Fruit fly (Drosophila melanogaster) whole organism, prepupa: Measurements from ENCODE around the gene ND-15.

ENCODE experiments used
- Blimp-1 ChIP-seq: fragments of 200-800 bp; sonication (Bioruptor generic); optimal IDR thresholded peaks from 3 replicates; lab custom pipeline; 2017; ENCODE audit warnings: missing biosample characterization, missing genetic modification characterization, mild to moderate bottlenecking, moderate library complexity, missing genetic modification reagents
- CG10631 ChIP-seq: fragments of 200-800 bp; sonication (Bioruptor generic); optimal IDR thresholded peaks from 2 replicates; lab custom pipeline; 2016; ENCODE audit warnings: missing biosample characterization, missing genetic modification characterization
- CG11294 ChIP-seq: fragments of 200-800 bp; sonication (Bioruptor generic); IDR thresholded peaks from 2 replicates; pipeline ENCODE4 v1.3.6; 2022; ENCODE audit warnings: missing biosample characterization, missing genetic modification characterization
- CG11762 ChIP-seq: fragments of 200-800 bp; sonication (Bioruptor generic); optimal IDR thresholded peaks from 3 replicates; lab custom pipeline; 2016; ENCODE audit warnings: missing biosample characterization, missing genetic modification characterization; ENCODE audit not compliant: insufficient read depth
- CG11902 ChIP-seq: fragments of 200-800 bp; sonication (Bioruptor generic); optimal IDR thresholded peaks from 3 replicates; lab custom pipeline; 2016; ENCODE audit warnings: missing biosample characterization, missing genetic modification characterization
- CG1621 ChIP-seq: fragments of 200-800 bp; sonication (Bioruptor generic); optimal IDR thresholded peaks from 3 replicates; lab custom pipeline; 2018; ENCODE audit warnings: missing biosample characterization, mild to moderate bottlenecking, missing genetic modification characterization
- CG16779 ChIP-seq: fragments of 200-800 bp; sonication (Bioruptor generic); optimal IDR thresholded peaks from 3 replicates; lab custom pipeline; 2017; ENCODE audit warnings: missing biosample characterization, mild to moderate bottlenecking, missing genetic modification characterization
- CG31627 ChIP-seq: fragments of 200-800 bp; sonication (Bioruptor generic); optimal IDR thresholded peaks from 3 replicates; lab custom pipeline; 2016; ENCODE audit warnings: missing biosample characterization, missing genetic modification characterization
- CG34406 ChIP-seq: fragments of 200-800 bp; sonication (Bioruptor generic); optimal IDR thresholded peaks from 3 replicates; lab custom pipeline; 2016; ENCODE audit warnings: missing biosample characterization, missing genetic modification characterization
- CG4318 ChIP-seq: fragments of 200-800 bp; sonication (Bioruptor generic); optimal IDR thresholded peaks from 3 replicates; lab custom pipeline; 2017; ENCODE audit warnings: missing biosample characterization, mild to moderate bottlenecking, missing genetic modification characterization
- CG6163 ChIP-seq: fragments of 200-800 bp; sonication (Bioruptor generic); IDR thresholded peaks from 3 replicates; pipeline ENCODE4 v1.3.6; 2022; ENCODE audit warnings: missing biosample characterization, missing genetic modification characterization
- CG6276 ChIP-seq: fragments of 200-800 bp; sonication (Bioruptor generic); optimal IDR thresholded peaks from 2 replicates; lab custom pipeline; 2017; ENCODE audit warnings: missing biosample characterization, mild to moderate bottlenecking, missing genetic modification characterization
- CG6792 ChIP-seq: fragments of 200-800 bp; sonication (Bioruptor generic); optimal IDR thresholded peaks from 3 replicates; lab custom pipeline; 2016; ENCODE audit warnings: missing biosample characterization, missing genetic modification characterization
- CG6808 ChIP-seq: fragments of 200-800 bp; sonication (Bioruptor generic); optimal IDR thresholded peaks from 3 replicates; lab custom pipeline; 2017; ENCODE audit warnings: missing biosample characterization, missing genetic modification characterization, mild to moderate bottlenecking, moderate library complexity, missing genetic modification reagents
- CG8119 ChIP-seq: fragments of 200-800 bp; sonication (Bioruptor generic); IDR thresholded peaks from 3 replicates; pipeline ENCODE4 v1.3.6; 2022; ENCODE audit warnings: missing biosample characterization, missing genetic modification characterization
- CG8632 ChIP-seq: fragments of 200-800 bp; sonication (Bioruptor generic); optimal IDR thresholded peaks from 3 replicates; lab custom pipeline; 2016; ENCODE audit warnings: missing biosample characterization, missing genetic modification characterization
- Eip78C ChIP-seq: fragments of 200-800 bp; sonication (Bioruptor generic); peaks from one replicate; lab custom pipeline; 2016; ENCODE audit warnings: missing biosample characterization, missing genetic modification characterization
- Eip93F ChIP-seq: fragments of 200-800 bp; sonication (Bioruptor generic); optimal IDR thresholded peaks from 2 replicates; lab custom pipeline; 2016; ENCODE audit warnings: missing biosample characterization, mild to moderate bottlenecking, missing genetic modification characterization
- Ets96B ChIP-seq: fragments of 200-800 bp; optimal IDR thresholded peaks from 2 replicates; lab custom pipeline; 2019; ENCODE audit warnings: missing biosample characterization, mild to moderate bottlenecking, missing genetic modification characterization, moderate library complexity
- Gug ChIP-seq: fragments of 200-800 bp; sonication (Bioruptor generic); IDR thresholded peaks from 2 replicates; pipeline ENCODE4 v1.3.6; 2022; ENCODE audit warnings: missing biosample characterization, missing genetic modification characterization
- Hr39 ChIP-seq: fragments of 200-800 bp; sonication (Bioruptor generic); optimal IDR thresholded peaks from 2 replicates; lab custom pipeline; 2016; ENCODE audit warnings: missing biosample characterization, missing genetic modification characterization
- Hr4 ChIP-seq: fragments of 200-800 bp; sonication (Bioruptor generic); optimal IDR thresholded peaks from 3 replicates; lab custom pipeline; 2016; ENCODE audit warnings: missing biosample characterization, missing genetic modification characterization
- Met ChIP-seq: fragments of 200-800 bp; sonication (Bioruptor generic); optimal IDR thresholded peaks from 3 replicates; lab custom pipeline; 2016; ENCODE audit warnings: missing biosample characterization, missing genetic modification characterization
- OdsH ChIP-seq: fragments of 200-800 bp; sonication (Bioruptor generic); optimal IDR thresholded peaks from 3 replicates; lab custom pipeline; 2016; ENCODE audit warnings: missing biosample characterization, missing genetic modification characterization
- Smox ChIP-seq: fragments of 200-800 bp; sonication (Bioruptor generic); optimal IDR thresholded peaks from 3 replicates; lab custom pipeline; 2016; ENCODE audit warnings: missing biosample characterization, missing genetic modification characterization
- Sox102F ChIP-seq: fragments of 200-800 bp; sonication (Bioruptor generic); optimal IDR thresholded peaks from 2 replicates; lab custom pipeline; 2016; ENCODE audit warnings: missing biosample characterization, mild to moderate bottlenecking, missing genetic modification characterization
- Sox14 ChIP-seq: fragments of 200-800 bp; sonication (Bioruptor generic); optimal IDR thresholded peaks from 3 replicates; lab custom pipeline; 2016; ENCODE audit warnings: missing biosample characterization, missing genetic modification characterization
- Sox15 ChIP-seq: fragments of 200-800 bp; sonication (Bioruptor generic); optimal IDR thresholded peaks from 3 replicates; lab custom pipeline; 2016; ENCODE audit warnings: missing biosample characterization, missing genetic modification characterization
- achi ChIP-seq: fragments of 200-800 bp; sonication (Bioruptor generic); optimal IDR thresholded peaks from 3 replicates; lab custom pipeline; 2016; ENCODE audit warnings: missing biosample characterization, missing genetic modification characterization
- acj6 ChIP-seq: fragments of 200-800 bp; sonication (Bioruptor generic); optimal IDR thresholded peaks from 3 replicates; lab custom pipeline; 2016; ENCODE audit warnings: missing biosample characterization, missing genetic modification characterization
- dac ChIP-seq: fragments of 200-800 bp; sonication (Bioruptor generic); optimal IDR thresholded peaks from 2 replicates; lab custom pipeline; 2017; ENCODE audit warnings: missing biosample characterization, mild to moderate bottlenecking, missing genetic modification characterization
- dsx ChIP-seq: fragments of 200-800 bp; optimal IDR thresholded peaks from 3 replicates; lab custom pipeline; 2019; ENCODE audit warnings: missing biosample characterization, mild to moderate bottlenecking, missing genetic modification characterization, moderate library complexity; ENCODE audit not compliant: poor library complexity, severe bottlenecking
- fd59A ChIP-seq: fragments of 200-800 bp; sonication (Bioruptor generic); optimal IDR thresholded peaks from 2 replicates; lab custom pipeline; 2017; ENCODE audit warnings: missing biosample characterization, mild to moderate bottlenecking, missing genetic modification characterization, missing genetic modification reagents
- fd85E ChIP-seq: fragments of 200-800 bp; sonication (Bioruptor generic); optimal IDR thresholded peaks from 3 replicates; lab custom pipeline; 2016; ENCODE audit warnings: missing biosample characterization, missing genetic modification characterization
- fkh ChIP-seq: fragments of 200-800 bp; sonication (Bioruptor generic); optimal IDR thresholded peaks from 3 replicates; lab custom pipeline; 2017; ENCODE audit warnings: missing biosample characterization, mild to moderate bottlenecking, missing genetic modification characterization, moderate library complexity
- spab ChIP-seq: fragments of 200-800 bp; sonication (Bioruptor generic); optimal IDR thresholded peaks from 2 replicates; lab custom pipeline; 2017; ENCODE audit warnings: missing biosample characterization, mild to moderate bottlenecking, missing genetic modification characterization, missing genetic modification reagents
- svp ChIP-seq: fragments of 200-800 bp; sonication (Bioruptor generic); peaks from one replicate; lab custom pipeline; 2016; ENCODE audit warnings: missing biosample characterization, missing genetic modification characterization
- topi ChIP-seq: fragments of 200-800 bp; sonication (Bioruptor generic); optimal IDR thresholded peaks from 3 replicates; lab custom pipeline; 2016; ENCODE audit warnings: missing biosample characterization, missing genetic modification characterization
- vri ChIP-seq: fragments of 200-800 bp; sonication (Bioruptor generic); optimal IDR thresholded peaks from 3 replicates; lab custom pipeline; 2016; ENCODE audit warnings: missing biosample characterization, mild to moderate bottlenecking, missing genetic modification characterization

Gene ND-15

DNA sequence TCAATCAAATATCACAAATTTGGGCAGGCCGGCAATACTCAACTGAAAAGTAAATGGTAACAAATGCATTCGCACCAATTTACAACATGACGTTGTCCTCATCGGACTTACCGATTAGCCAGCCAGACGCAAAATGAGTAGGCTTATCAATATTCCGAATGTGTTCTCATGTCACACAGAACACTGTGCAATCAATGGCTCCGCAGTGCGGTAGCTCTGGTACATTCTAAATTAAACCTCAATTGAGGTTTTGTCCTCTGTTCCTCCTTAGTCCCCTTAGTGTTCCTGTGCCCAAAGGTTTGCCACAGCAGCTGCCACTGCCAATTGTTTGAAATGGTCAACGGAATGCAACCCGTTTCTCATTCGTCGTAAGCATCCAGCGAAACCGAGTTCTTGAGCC lies 35.7 kb upstream of the ND-15 start:
- no peak for TF ChIP-seq Smox
- peak; percentile 69 for TF ChIP-seq Eip78C (GFP tag; lab: Kevin White, UChicago)

DNA sequence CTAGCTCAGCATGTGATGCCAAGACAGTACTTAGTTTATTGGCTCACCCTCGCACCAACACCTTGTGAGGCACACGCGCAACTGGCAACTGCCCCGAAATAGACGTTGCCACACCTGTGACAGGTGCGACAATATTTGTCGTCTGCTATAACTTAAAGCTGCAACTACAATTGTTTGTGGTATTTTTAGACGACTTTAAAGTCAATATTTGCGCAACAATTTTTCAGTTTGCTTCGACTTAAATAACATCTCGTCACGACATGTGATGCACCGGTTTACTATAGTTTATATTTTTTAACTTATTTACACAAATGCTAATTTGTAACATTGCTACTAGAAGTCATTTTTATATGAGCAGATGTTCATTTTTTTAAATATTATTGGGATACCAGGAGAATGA lies 33.3 kb upstream of the ND-15 start:
- TF ChIP-seq Eip78C (GFP tag; lab: Kevin White, UChicago) (peak; percentile 0), CG4318 (no peak), Gug (GFP tag; lab: Robert Waterston, UW) (no peak), CG10631 (GFP tag; lab: Kevin White, UChicago) (no peak), achi (no peak), vri (GFP tag; lab: Kevin White, UChicago) (peak; percentile 68), fkh (GFP tag; lab: Kevin White, UChicago) (peak; percentile 91), Eip93F (GFP tag; lab: Kevin White, UChicago) (no peak), dac (GFP tag; lab: Kevin White, UChicago) (no peak)

- TF ChIP-seq OdsH (GFP tag; lab: Kevin White, UChicago) (no peak), CG11294 (GFP tag; lab: Robert Waterston, UW) (no peak), CG31627 (GFP tag; lab: Kevin White, UChicago) (no peak), vri (GFP tag; lab: Kevin White, UChicago) (peak; percentile 41)
- TF ChIP-seq, all 60 proteins: peak for 1
Measured at dm6 chr2L:82080-82479, 32.4 kb upstream of the ND-15 start.

dm6 chr2L:85099-85498 lies 29.4 kb upstream of the ND-15 start:
- TF ChIP-seq CG11762 (no peak), fkh (GFP tag; lab: Kevin White, UChicago) (peak; percentile 82)

DNA sequence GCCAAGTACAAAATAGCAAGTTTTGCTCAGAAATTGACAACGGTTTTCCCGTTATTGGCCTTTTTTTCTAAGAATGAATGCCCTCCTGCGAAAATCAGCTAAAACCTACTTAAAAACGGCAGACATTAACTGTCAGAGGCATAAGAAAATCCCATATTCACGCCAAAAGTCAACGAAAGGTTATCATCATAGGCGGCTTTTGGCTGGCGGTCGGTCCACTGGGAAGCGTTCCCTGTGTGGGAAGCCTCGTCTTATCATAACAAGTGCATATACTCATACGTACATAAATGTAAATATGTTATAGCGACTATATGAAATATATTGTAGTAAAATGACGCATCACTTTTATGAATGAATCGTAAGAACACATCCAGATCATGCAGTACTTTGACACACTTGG lies 28.8 kb upstream of the ND-15 start:
- peak; percentile 20 for TF ChIP-seq Eip78C (GFP tag; lab: Kevin White, UChicago)
- no peak for TF ChIP-seq OdsH (GFP tag; lab: Kevin White, UChicago)
- TF ChIP-seq svp (GFP tag; lab: Kevin White, UChicago) = peak; percentile 98
- TF ChIP-seq, all 60 proteins: peak for 2

DNA sequence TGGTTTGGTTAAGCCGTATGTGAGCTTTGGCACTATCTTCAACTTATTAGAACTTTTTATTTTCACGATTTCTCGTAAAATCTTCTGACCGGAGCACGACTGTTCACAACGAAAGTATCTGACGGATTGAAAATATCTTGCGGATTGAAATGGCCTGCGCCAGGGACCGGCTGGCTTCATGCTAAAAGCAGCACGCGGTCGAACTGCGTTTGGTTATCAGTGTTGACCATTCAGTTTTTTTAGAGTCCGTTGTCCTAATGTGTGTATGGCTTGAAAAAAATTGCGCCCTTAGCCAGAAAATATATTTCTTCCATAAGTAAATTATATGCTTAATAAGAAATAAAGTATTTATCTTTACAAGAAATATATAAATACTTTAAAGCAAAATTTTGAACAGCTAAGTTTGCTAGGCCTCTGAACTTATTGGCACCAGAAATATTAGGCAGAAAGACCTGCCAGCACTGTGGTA lies 27.2 kb upstream of the ND-15 start, which contains the start of gene net:
Gene net, minus strand, starts transcription at position 133 of the 469 bp plus-strand sequence.
- TF ChIP-seq CG16779 (tag; lab: Kevin White, UChicago) (peak; percentile 64), CG8632 (GFP tag; lab: Kevin White, UChicago) (peak; percentile 47), Smox (peak; percentile 32), achi (peak; percentile 66), Ets96B (tag; lab: Kevin White, UChicago) (peak; percentile 74), Sox14 (peak; percentile 33), vri (GFP tag; lab: Kevin White, UChicago) (peak; percentile 41), CG6808 (GFP tag; lab: Kevin White, UChicago) (peak; percentile 71), Met (GFP tag; lab: Kevin White, UChicago) (peak; percentile 56), acj6 (GFP tag; lab: Kevin White, UChicago) (peak; percentile 44), CG1621 (tag; lab: Kevin White, UChicago) (peak; percentile 31), CG6792 (GFP tag; lab: Kevin White, UChicago) (peak; percentile 36), Sox102F (peak; percentile 59), Gug (GFP tag; lab: Robert Waterston, UW) (no peak), Hr4 (GFP tag; lab: Kevin White, UChicago) (peak; percentile 52), CG8119 (GFP tag; lab: Robert Waterston, UW) (peak; percentile 60; the same call in 2 of the 3 replicates), OdsH (GFP tag; lab: Kevin White, UChicago) (peak; percentile 59), fkh (GFP tag; lab: Kevin White, UChicago) (peak; percentile 34), dac (GFP tag; lab: Kevin White, UChicago) (peak; percentile 12), dsx (GFP tag; lab: Kevin White, UChicago) (peak; percentile 65), CG6276 (GFP tag; lab: Kevin White, UChicago) (peak; percentile 72), spab (GFP tag; lab: Kevin White, UChicago) (peak; percentile 51), CG31627 (GFP tag; lab: Kevin White, UChicago) (no peak), CG4318 (peak; percentile 34), fd59A (GFP tag; lab: Kevin White, UChicago) (peak; percentile 13), Blimp-1 (GFP tag; lab: Kevin White, UChicago) (peak; percentile 62), fd85E (no peak), Eip78C (GFP tag; lab: Kevin White, UChicago) (peak; percentile 90), Hr39 (no peak), Sox15 (GFP tag; lab: Kevin White, UChicago) (peak; percentile 2), CG6163 (GFP tag; lab: Robert Waterston, UW) (no peak), CG34406 (GFP tag; lab: Kevin White, UChicago) (peak; percentile 48), CG11902 (GFP tag; lab: Kevin White, UChicago) (no peak), Eip93F (GFP tag; lab: Kevin White, UChicago) (peak; percentile 53), topi (peak; percentile 8)
